Worm (Caenorhabditis elegans): ENCODE measurements around the gene nhr-209.

DNA sequence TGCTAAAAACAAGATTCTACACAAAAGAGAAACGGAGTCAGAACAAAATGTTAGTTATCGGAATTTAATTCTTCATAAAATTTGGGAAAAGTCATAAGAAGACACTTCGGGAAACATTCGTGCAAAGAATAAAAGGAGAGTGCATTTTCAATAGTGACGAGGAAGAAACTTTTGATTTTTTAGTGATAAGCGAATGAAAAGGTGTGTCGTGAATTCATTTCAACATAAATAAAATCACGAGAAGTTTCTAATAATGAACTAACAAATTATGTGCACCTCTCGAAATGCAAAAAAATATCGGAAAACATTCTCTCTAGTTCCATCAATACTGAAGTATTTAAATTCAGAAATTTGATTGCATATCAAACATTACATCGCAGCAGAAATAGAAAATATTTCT, 22.0 kb upstream of the nhr-209 start:
- TF ChIP-seq unc-62 (GFP tag; optimal IDR thresholded peaks at IDR 0.05 in 1 of 2) (no peak), unc-62 (tag; optimal IDR thresholded peaks at IDR 0.05) (no peak), mep-1 (tag; optimal IDR thresholded peaks at IDR 0.05) (no peak), fos-1 (tag; optimal IDR thresholded peaks at IDR 0.05) (no peak), nhr-77 (tag; optimal IDR thresholded peaks at IDR 0.05) (peak; percentile 41), dpl-1 (GFP tag; optimal IDR thresholded peaks at IDR 0.05) (no peak), lin-15B (tag; optimal IDR thresholded peaks at IDR 0.05) (no peak), mdt-29 (GFP tag; IDR thresholded peaks at IDR 0.05) (no peak), spr-1 (tag; optimal IDR thresholded peaks at IDR 0.05) (no peak), ces-1 (GFP tag; optimal IDR thresholded peaks at IDR 0.05) (no peak), aly-2 (tag; optimal IDR thresholded peaks at IDR 0.05) (no peak), lir-3 (tag; optimal IDR thresholded peaks at IDR 0.05) (no peak), lin-29 (GFP tag; IDR thresholded peaks at IDR 0.05) (no peak), F37D6.2 (tag; optimal IDR thresholded peaks at IDR 0.05) (no peak)

Measured in whole organism, L4 larva.